Worm (Caenorhabditis elegans) whole organism, mixed stage, embryonic: ENCODE measurements around the gene nex-3.

ENCODE experiments used
- M03D4.4 ChIP-seq: sonication (generic microtip); optimal IDR thresholded peaks from 2 replicates; lab custom pipeline; 2017; ENCODE audit warnings: mild to moderate bottlenecking, missing genetic modification characterization, missing compliant biosample characterization
- bed-3 ChIP-seq: fragments of 200-800 bp; sonication (Bioruptor generic); optimal IDR thresholded peaks from 3 replicates; lab custom pipeline; 2018; ENCODE audit warnings: mild to moderate bottlenecking, missing genetic modification characterization, moderate library complexity, missing compliant biosample characterization
- blmp-1 ChIP-seq: fragments of 150-350 bp; optimal IDR thresholded peaks from 2 replicates; lab custom pipeline; 2014; ENCODE audit warnings: missing biosample characterization, missing genetic modification characterization
- ceh-43 ChIP-seq: fragments of 200-800 bp; sonication (Bioruptor generic); optimal IDR thresholded peaks from 2 replicates; lab custom pipeline; 2018; ENCODE audit warnings: mild to moderate bottlenecking, missing genetic modification characterization, moderate library complexity, missing compliant biosample characterization
- ceh-83 ChIP-seq: fragments of 200-800 bp; sonication (Bioruptor generic); optimal IDR thresholded peaks from 2 replicates; lab custom pipeline; 2018; ENCODE audit warnings: mild to moderate bottlenecking, missing genetic modification characterization, missing compliant biosample characterization
- ces-1 ChIP-seq: fragments of 150-350 bp; optimal IDR thresholded peaks from 2 replicates; lab custom pipeline; 2014; ENCODE audit warnings: missing biosample characterization, missing genetic modification reagents, missing genetic modification characterization
- cnd-1 ChIP-seq: fragments of 200-800 bp; sonication (Bioruptor generic); optimal IDR thresholded peaks from 2 replicates; lab custom pipeline; 2018; ENCODE audit warnings: mild to moderate bottlenecking, missing genetic modification characterization, missing compliant biosample characterization
- drap-1 ChIP-seq: fragments of 200-800 bp; sonication (Bioruptor generic); optimal IDR thresholded peaks from 3 replicates; lab custom pipeline; 2018; ENCODE audit warnings: mild to moderate bottlenecking, missing genetic modification characterization, missing compliant biosample characterization
- elt-1 ChIP-seq: sonication (generic microtip); optimal IDR thresholded peaks from 2 replicates; lab custom pipeline; 2017; ENCODE audit warnings: missing genetic modification characterization, mild to moderate bottlenecking, missing compliant biosample characterization, antibody characterized with exemption, moderate library complexity, borderline replicate concordance; ENCODE audit not compliant: insufficient read depth
- elt-3 ChIP-seq: fragments of 150-350 bp; optimal IDR thresholded peaks from 2 replicates; lab custom pipeline; 2014; ENCODE audit warnings: missing biosample characterization, missing genetic modification characterization
- flh-1 ChIP-seq: fragments of 200-800 bp; sonication (Bioruptor generic); optimal IDR thresholded peaks from 2 replicates; lab custom pipeline; 2018; ENCODE audit warnings: mild to moderate bottlenecking, missing genetic modification characterization, moderate library complexity, missing compliant biosample characterization
- ham-2 ChIP-seq: fragments of 200-800 bp; sonication (Bioruptor generic); optimal IDR thresholded peaks from 2 replicates; lab custom pipeline; 2018; ENCODE audit warnings: mild to moderate bottlenecking, missing genetic modification characterization, missing compliant biosample characterization
- hlh-1 ChIP-seq: fragments of 150-350 bp; optimal IDR thresholded peaks from 2 replicates; lab custom pipeline; 2014; ENCODE audit warnings: missing biosample characterization, missing genetic modification reagents, missing genetic modification characterization
- lin-13 ChIP-seq: fragments of 150-350 bp; optimal IDR thresholded peaks from 2 replicates; lab custom pipeline; 2014; ENCODE audit warnings: missing biosample characterization, missing genetic modification characterization
- lin-32 ChIP-seq: fragments of 200-800 bp; sonication (Bioruptor generic); optimal IDR thresholded peaks from 2 replicates; lab custom pipeline; 2018; ENCODE audit warnings: mild to moderate bottlenecking, missing genetic modification characterization, missing compliant biosample characterization
- lsy-2 ChIP-seq: fragments of 150-350 bp; optimal IDR thresholded peaks from 2 replicates; lab custom pipeline; 2014; ENCODE audit warnings: missing biosample characterization, missing genetic modification characterization
- mab-5 ChIP-seq: fragments of 150-350 bp; optimal IDR thresholded peaks from 2 replicates; lab custom pipeline; 2014; ENCODE audit warnings: missing biosample characterization, missing genetic modification characterization
- nhr-12 ChIP-seq: fragments of 150-350 bp; optimal IDR thresholded peaks from 2 replicates; lab custom pipeline; 2014; ENCODE audit warnings: missing biosample characterization, missing genetic modification characterization
- nhr-2 ChIP-seq: fragments of 150-350 bp; optimal IDR thresholded peaks from 2 replicates; lab custom pipeline; 2014; ENCODE audit warnings: missing biosample characterization, missing genetic modification characterization
- nhr-237 ChIP-seq: fragments of 150-350 bp; optimal IDR thresholded peaks from 2 replicates; lab custom pipeline; 2014; ENCODE audit warnings: missing biosample characterization, missing genetic modification characterization
- nhr-28 ChIP-seq: fragments of 150-350 bp; optimal IDR thresholded peaks from 2 replicates; lab custom pipeline; 2014; ENCODE audit warnings: missing biosample characterization, missing genetic modification characterization
- nhr-76 ChIP-seq: sonication (generic microtip); optimal IDR thresholded peaks from 2 replicates; lab custom pipeline; 2017; ENCODE audit warnings: missing biosample characterization, missing genetic modification characterization
- pha-4 ChIP-seq: fragments of 150-350 bp; optimal IDR thresholded peaks from 2 replicates; lab custom pipeline; 2018; ENCODE audit warnings: missing biosample characterization, missing genetic modification reagents, missing genetic modification characterization
- snpc-4 ChIP-seq: fragments of 150-350 bp; optimal IDR thresholded peaks from 2 replicates; lab custom pipeline; 2014; ENCODE audit warnings: missing biosample characterization, missing genetic modification characterization
- sptf-1 ChIP-seq: sonication (generic microtip); optimal IDR thresholded peaks from 2 replicates; lab custom pipeline; 2017; ENCODE audit warnings: mild to moderate bottlenecking, missing genetic modification characterization, moderate library complexity, missing compliant biosample characterization
- tbx-8 ChIP-seq: fragments of 200-800 bp; sonication (Bioruptor generic); optimal IDR thresholded peaks from 2 replicates; lab custom pipeline; 2018; ENCODE audit warnings: mild to moderate bottlenecking, missing genetic modification characterization, moderate library complexity, missing compliant biosample characterization
- unc-120 ChIP-seq: sonication (generic microtip); optimal IDR thresholded peaks from 2 replicates; lab custom pipeline; 2017; ENCODE audit warnings: missing genetic modification characterization, missing compliant biosample characterization; ENCODE audit not compliant: poor library complexity, severe bottlenecking
- unc-39 ChIP-seq: fragments of 150-350 bp; optimal IDR thresholded peaks from 2 replicates; lab custom pipeline; 2014; ENCODE audit warnings: missing biosample characterization, missing genetic modification characterization
- unc-62 ChIP-seq: fragments of 150-350 bp; optimal IDR thresholded peaks from 2 replicates; lab custom pipeline; 2014; ENCODE audit warnings: missing biosample characterization, missing genetic modification reagents, missing genetic modification characterization
- zip-8 ChIP-seq: fragments of 150-350 bp; optimal IDR thresholded peaks from 2 replicates; lab custom pipeline; 2014; ENCODE audit warnings: missing biosample characterization, missing genetic modification characterization
- ztf-11 ChIP-seq: fragments of 150-350 bp; optimal IDR thresholded peaks from 2 replicates; lab custom pipeline; 2014; ENCODE audit warnings: missing biosample characterization, missing genetic modification characterization

The nex-3 gene

DNA sequence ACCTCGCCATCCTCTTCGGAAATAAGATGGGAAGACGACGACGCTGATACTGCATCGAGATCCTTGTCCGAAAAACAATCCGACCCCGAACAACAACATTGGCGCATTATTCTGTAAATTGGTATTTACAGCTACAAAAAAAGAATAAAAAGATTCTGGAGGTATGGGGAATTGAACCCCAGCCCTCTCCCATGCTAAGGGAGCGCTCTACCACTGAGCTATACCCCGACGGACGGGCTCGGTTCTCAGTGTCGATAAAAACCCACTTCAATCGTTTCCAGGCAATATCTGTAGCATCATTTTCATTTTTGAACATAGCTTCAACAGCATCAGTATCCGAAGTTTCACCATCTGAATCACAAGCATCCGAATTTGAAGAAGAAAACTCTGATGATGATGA, 13.1 kb upstream of the nex-3 start (continued):
- TF ChIP-seq ham-2, result no peak
- TF ChIP-seq ceh-83, result peak; percentile 57
- no peak for TF ChIP-seq nhr-2
- TF ChIP-seq ces-1 (GFP tag; lab: Kevin White, UChicago), result no peak

DNA sequence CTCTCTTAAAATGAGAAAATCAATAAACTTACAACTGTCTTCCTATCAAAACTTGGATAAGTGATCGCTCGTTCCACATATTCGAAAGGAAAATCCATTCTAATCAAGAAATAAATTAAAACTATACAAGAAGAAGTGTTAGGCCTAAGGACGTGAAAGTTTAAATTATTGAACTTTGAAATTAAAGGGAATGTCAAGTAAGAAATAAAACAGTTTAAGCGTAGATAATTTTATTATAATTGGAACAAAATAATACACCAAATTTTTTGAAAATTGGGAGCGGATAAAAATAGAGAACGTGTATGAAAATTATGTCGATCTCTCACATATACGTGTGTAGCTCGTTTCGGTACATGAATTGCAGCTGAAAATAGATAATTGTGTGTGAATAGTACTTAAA, 12.5 kb upstream of the nex-3 start, which contains the start of gene C28A5.6:
Gene C28A5.6 (minus strand): TSS at position 101 of the 400 bp plus-strand sequence.
- TF ChIP-seq nhr-28 (tag; lab: Kevin White, UChicago) (no peak), cnd-1 (tag; lab: Kevin White, UChicago) (no peak), elt-3 (tag; lab: Kevin White, UChicago) (no peak), tbx-8 (GFP tag; lab: Kevin White, UChicago) (no peak), pha-4 (no peak), mab-5 (tag; lab: Kevin White, UChicago) (no peak), ces-1 (GFP tag; lab: Kevin White, UChicago) (no peak), snpc-4 (tag; lab: Kevin White, UChicago) (no peak), bed-3 (GFP tag; lab: Kevin White, UChicago) (no peak), ham-2 (no peak), lin-32 (GFP tag; lab: Kevin White, UChicago) (no peak), nhr-76 (tag; lab: Kevin White, UChicago) (no peak), drap-1 (no peak), elt-1 (no peak), unc-39 (no peak), lsy-2 (tag; lab: Kevin White, UChicago) (no peak), nhr-12 (no peak), ceh-83 (no peak), nhr-2 (no peak), ceh-43 (GFP tag; lab: Kevin White, UChicago) (no peak)

DNA sequence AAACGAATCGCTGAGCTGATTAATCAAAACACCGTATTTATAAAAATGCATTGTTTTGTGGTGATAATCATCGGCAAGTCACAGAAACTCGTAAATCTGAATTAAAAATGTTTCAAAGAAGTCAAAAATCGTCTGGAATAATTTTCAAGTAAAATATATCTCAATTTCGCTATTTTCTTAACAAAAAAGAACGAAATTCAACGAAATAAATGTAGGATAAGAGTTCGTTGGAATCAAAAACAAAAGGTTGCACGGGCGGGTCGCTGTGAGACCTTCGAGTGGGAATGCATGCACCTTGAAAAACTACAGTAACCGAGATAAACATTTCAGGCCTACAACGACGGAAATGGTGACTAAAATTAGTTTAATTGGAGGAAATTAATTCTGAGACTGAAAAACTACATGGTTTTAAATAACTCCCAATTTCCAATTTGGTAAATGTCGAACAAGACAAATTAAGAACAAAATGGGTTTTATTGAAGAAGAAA, 7.5 kb upstream of the nex-3 start, which contains the start of gene C28A5.1:
Gene C28A5.1 (minus strand): TSS at position 51 of the 488 bp plus-strand sequence.
- TF ChIP-seq nhr-76 (tag; lab: Kevin White, UChicago) (no peak), unc-62 (GFP tag; lab: Kevin White, UChicago) (no peak), drap-1 (no peak), zip-8 (tag; lab: Kevin White, UChicago) (no peak), sptf-1 (tag; lab: Kevin White, UChicago) (no peak), hlh-1 (no peak), blmp-1 (tag; lab: Kevin White, UChicago) (no peak), lin-32 (GFP tag; lab: Kevin White, UChicago) (no peak), flh-1 (GFP tag; lab: Kevin White, UChicago) (no peak), cnd-1 (tag; lab: Kevin White, UChicago) (no peak), snpc-4 (tag; lab: Kevin White, UChicago) (no peak), ces-1 (GFP tag; lab: Kevin White, UChicago) (no peak), ztf-11 (tag; lab: Kevin White, UChicago) (no peak), M03D4.4 (tag; lab: Kevin White, UChicago) (no peak), tbx-8 (GFP tag; lab: Kevin White, UChicago) (no peak), mab-5 (tag; lab: Kevin White, UChicago) (no peak)

DNA sequence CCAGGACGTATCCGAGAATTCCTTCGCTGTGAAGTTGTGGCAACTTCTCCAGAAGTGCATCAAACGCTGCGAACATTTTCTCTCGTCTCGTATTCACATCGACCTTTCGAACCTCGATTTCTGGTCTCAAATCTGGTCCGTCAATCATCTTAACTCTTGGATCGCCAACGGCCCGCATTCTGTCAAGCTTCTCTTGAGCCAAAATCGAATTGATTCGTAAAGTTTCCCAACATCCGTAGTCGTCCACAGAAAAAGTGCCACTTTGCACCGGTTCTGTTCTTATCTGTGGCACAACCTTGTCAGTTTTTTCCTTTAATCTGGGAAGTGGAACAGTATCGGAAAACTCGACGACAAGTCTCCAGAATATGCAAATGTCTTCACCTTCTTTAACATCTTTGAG, 6.6 kb upstream of the nex-3 start:
- TF ChIP-seq nhr-237 (tag; lab: Kevin White, UChicago) (no peak), ztf-11 (tag; lab: Kevin White, UChicago) (no peak), hlh-1 (no peak), unc-120 (tag; lab: Kevin White, UChicago) (no peak), lin-32 (GFP tag; lab: Kevin White, UChicago) (no peak), lin-13 (tag; lab: Kevin White, UChicago) (no peak)

DNA sequence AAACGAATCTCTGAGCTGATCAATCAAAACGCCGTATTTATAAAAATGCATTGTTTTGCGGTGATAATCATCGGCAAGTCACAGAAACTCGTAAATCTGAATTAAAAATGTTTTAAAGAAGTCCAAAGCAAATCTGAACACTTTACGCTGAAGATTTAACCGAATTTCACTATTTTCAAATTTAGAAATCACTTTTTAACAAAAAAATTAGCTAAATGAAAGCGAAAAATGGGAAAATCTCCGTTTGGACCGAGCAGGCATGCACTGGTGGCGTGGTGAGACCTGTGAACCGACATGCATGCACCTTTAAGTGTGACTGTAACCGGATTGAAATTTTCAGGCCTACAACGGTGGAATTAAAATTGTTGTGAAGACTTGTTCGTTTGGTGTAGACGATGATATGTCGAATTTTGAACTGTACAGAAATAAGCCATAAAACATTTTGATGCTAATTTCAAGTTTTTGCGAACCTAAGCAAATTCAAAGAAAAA, 2.3 kb upstream of the nex-3 start, which contains the start of gene C28A5.2:
Gene C28A5.2 (minus strand): TSS at position 51 of the 491 bp plus-strand sequence.
- TF ChIP-seq zip-8 (tag; lab: Kevin White, UChicago) (no peak), nhr-2 (no peak), drap-1 (no peak), elt-3 (tag; lab: Kevin White, UChicago) (no peak), flh-1 (GFP tag; lab: Kevin White, UChicago) (no peak), nhr-237 (tag; lab: Kevin White, UChicago) (no peak), cnd-1 (tag; lab: Kevin White, UChicago) (no peak)
